Worm (Caenorhabditis elegans): Measurements from ENCODE around the gene ksr-1.

ce11 chrX:8294586-8294985, 19.6 kb downstream of the ksr-1 start, which contains the start of gene R09F10.3:
- TF ChIP-seq nhr-12 (tag; optimal IDR thresholded peaks at IDR 0.05) = no peak
- TF ChIP-seq nhr-25 (tag; optimal IDR thresholded peaks at IDR 0.05) = no peak
- TF ChIP-seq ama-1 (optimal IDR thresholded peaks at IDR 0.05) = no peak
- TF ChIP-seq nhr-237 (tag; optimal IDR thresholded peaks at IDR 0.05) = no peak
- TF ChIP-seq C34F6.9 (tag; optimal IDR thresholded peaks at IDR 0.05) = no peak
